Fruit fly (Drosophila melanogaster) Kc167 (cell line): Measurements from ENCODE around the gene CG1764.

Experiments
- Myc ChIP-seq: fragments of >200 bp; optimal IDR thresholded peaks from 2 replicates; lab custom pipeline; 2017; ENCODE audit warnings: missing external identifiers
- Sin3A ChIP-seq: fragments of >200 bp; optimal IDR thresholded peaks from 2 replicates; lab custom pipeline; 2018; ENCODE audit warnings: missing external identifiers
- h ChIP-seq: fragments of >200 bp; optimal IDR thresholded peaks from 3 replicates; lab custom pipeline; 2018; ENCODE audit warnings: missing external identifiers
- insv ChIP-seq: fragments of >200 bp; optimal IDR thresholded peaks from 3 replicates; lab custom pipeline; 2018; ENCODE audit warnings: missing external identifiers
- psq ChIP-seq: fragments of >200 bp; optimal IDR thresholded peaks from 2 replicates; lab custom pipeline; 2017; ENCODE audit warnings: missing external identifiers
- ttk ChIP-seq: sonication (Bioruptor generic); optimal IDR thresholded peaks from 2 replicates; lab custom pipeline; 2017; ENCODE audit warnings: missing external identifiers

CG1764 gene

DNA sequence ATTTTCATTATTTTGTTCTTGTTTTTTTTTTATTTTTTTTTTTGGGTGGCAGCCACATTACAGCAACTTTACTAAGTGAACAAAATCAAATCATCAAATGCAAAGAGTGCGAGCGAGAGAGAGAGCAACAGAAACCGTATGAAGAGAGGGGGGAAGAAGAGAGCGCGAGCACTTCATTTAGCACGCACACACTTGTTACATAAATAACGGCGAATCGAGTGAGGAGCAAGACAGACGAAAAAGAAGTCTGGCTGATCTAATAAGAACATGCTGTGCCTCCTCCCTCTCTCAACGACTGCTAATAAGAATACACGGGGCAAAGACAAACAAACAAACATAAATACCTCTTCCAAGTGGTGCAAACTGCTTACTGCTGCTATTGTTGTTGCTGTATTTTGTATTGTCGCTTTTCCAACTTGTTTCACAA lies 17.7 kb downstream of the CG1764 start:
- TF ChIP-seq h (no peak), insv (lab: Kevin White, UChicago) (no peak), ttk (no peak), Sin3A (no peak), psq (lab: Kevin White, UChicago) (no peak), Myc (lab: Kevin White, UChicago) (no peak)

DNA sequence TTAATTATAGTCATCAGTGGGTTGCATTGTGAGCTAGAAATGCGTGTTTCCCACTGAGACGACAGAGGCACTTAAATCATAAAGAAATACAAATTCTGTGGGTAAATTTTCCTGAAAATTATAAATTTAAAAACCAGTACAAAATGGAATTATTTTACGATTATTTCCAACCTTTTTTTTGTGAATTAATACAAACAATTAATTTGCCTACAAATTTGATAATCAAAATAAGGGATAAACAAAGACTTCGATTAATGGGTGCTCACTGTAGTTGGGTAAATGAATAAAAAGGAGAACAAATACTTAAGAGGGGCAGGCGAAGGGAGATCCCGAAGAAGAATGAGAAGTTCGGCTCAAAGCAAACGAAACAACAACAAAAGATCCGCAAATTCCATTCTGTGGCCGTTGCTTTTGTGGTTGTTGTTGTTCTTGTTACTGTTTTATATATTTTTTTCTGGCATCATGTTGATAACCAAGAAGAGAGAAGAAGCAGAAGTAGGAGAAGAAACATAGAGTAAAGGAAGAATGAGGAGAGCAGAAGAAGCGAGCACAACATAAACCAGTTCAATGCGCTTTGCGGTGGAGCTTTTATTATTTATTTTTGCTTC lies 18.2 kb downstream of the CG1764 start:
- TF ChIP-seq psq (lab: Kevin White, UChicago) = no peak

DNA sequence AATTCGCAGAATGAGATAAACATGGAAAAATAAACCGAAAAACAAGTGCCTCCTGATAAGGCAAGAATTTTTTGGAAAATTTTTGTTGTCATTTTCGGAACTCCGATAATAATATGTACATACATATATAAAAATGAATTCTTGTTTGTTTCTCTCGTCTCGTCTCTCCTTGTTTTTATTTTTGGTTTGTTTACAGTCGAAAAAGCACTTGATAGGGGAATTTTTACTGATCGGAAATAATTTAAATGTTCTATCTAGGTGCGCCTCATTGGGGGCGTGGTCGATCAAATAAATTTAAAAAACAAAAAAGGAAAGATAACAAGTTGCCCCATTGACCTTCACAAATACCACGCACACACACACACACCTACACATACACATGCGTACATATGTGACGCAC lies 19.5 kb downstream of the CG1764 start:
- TF ChIP-seq psq (lab: Kevin White, UChicago) (no peak), ttk (no peak), Sin3A (no peak), insv (lab: Kevin White, UChicago) (no peak), Myc (lab: Kevin White, UChicago) (no peak), h (no peak)

DNA sequence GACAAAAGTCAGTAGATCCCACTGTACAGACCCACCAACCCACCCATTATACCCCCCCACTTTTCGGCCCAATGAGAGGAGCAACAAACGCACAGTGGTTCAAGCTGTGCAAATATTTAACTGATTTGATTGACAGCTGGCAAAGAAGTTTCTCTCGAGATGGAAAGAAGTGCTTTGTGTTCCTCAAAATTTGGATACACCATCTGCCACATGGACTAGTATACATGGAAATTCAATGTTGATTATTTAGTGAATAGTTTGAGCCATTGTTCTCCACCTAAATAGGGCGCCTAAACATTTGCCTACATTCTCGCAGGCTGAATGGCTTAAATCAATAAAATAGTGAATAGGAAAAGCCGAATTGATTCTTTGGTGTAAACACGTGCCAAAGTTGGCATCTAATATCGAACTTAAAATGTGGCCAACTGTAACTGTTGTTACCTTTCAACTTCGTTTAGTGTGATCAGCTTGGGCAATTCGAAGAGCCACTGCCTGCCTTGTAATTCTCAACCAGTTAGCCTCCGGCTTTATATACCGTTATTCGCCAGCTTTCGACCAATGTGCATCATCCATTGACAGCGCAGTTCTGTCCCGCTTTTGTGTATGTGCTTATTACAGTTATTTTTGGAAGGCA lies 20.9 kb downstream of the CG1764 start:
- TF ChIP-seq h = no peak
- no peak for TF ChIP-seq insv (lab: Kevin White, UChicago)
- TF ChIP-seq psq (lab: Kevin White, UChicago) = no peak
- no peak for TF ChIP-seq Myc (lab: Kevin White, UChicago)
- no peak for TF ChIP-seq ttk
- TF ChIP-seq Sin3A = no peak

DNA sequence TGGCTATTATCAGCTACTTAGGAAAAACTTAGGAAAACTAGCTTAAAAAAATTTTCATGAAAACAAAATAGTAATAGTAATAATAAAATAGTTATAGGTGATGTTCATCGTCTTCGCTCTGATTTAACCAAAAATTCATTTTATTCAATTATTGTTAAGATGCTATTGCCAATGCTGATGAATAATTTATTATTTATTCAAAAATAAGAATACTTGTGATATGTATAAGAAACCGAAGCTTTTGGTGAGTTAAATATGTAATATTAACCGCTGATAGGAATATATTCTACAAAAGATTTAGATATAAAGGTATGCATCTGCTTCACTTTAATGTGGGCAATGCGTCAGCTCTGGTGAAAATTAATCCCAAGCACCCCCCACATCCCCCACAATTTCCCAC lies 21.5 kb downstream of the CG1764 start:
- TF ChIP-seq Myc (lab: Kevin White, UChicago) = no peak
- TF ChIP-seq h = no peak
- TF ChIP-seq psq (lab: Kevin White, UChicago) = no peak
- TF ChIP-seq insv (lab: Kevin White, UChicago) = no peak
- TF ChIP-seq ttk = no peak
- TF ChIP-seq Sin3A = no peak

DNA sequence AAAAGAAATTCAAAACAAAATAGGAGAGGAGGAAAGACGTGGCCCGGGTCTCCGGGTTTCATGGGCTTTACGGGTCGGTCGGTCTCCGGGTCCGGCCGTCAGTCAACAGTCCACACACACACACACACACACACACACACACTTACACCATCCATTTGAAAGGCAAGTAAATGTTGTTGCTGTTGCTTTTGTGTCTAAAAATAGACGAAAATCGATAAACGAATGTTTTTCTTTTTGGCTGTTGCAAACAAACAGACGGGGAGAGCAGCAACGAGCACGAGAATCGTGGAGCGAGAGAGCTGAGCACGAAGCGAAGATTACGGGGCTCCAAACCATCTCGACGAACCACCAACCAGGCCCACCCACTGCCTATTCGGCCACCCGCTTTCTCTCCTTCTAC lies 22.0 kb downstream of the CG1764 start:
- TF ChIP-seq insv (lab: Kevin White, UChicago) (no peak), h (no peak), psq (lab: Kevin White, UChicago) (no peak), Myc (lab: Kevin White, UChicago) (no peak), Sin3A (no peak), ttk (no peak)

DNA sequence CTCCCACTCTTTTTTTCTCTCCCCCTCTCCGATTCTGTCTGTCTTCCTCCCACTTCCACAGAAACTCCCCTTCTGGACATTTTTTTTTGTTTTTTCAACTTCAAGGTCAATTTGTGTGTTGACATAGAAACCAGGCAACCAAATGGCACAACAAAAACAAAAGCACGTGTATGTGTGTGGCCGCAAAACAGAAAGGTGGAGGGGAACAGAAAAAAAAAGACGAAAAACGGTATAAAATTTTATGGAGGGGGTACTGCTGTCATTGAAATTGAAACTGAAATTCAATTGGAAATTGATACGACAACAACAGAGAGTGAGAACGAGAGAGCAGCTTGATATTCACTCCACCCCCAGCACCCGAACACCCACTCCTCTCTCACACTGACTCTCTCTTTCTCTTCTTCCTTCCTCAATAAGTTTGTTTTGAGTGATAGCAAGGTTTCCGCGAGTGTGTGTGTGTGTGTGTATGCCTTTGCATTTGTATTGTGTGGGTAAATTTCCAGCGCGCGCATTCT lies 23.7 kb downstream of the CG1764 start:
- TF ChIP-seq ttk (no peak), Sin3A (no peak), h (no peak), Myc (lab: Kevin White, UChicago) (no peak), psq (lab: Kevin White, UChicago) (no peak), insv (lab: Kevin White, UChicago) (no peak)

DNA sequence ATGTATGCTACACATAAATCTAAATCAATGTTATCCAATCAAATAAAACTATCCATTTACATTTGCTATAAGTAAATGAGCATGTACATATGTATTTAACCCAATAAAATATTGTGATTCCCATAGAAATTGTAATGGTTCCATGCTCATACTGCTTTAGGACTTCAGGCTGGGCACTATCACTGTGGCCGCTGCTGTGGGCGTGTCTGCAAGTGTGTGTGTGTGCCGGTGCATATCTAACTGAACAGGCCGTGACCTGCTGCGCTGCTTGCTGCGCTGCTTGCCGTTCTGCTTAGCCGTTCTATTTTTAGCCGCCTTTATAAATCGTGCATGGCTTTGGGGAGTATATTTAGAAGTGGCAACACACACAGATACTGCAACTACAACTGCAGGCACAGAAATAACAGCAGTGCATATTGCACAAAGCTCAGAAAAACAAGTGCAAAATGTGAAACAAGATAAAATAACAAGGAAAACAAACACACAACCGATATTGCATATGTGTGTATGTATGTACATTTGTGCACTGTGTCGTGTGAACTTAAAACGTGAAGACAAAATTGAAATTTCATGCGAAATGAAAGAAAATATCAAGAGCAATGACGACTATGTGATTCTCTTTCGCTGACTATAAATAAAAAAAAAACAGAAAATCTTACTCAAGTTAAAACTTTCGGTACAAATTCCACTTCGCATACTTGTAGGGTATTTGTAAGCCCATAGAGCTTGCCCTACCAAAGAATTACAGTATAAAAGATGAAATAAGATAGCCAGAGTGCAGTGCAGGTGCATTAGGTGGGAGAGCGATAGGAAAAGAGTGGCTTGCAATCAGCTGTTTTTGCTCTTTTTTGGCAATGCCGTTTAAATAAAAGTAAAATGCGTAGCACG lies 24.4 kb downstream of the CG1764 start:
- TF ChIP-seq psq (lab: Kevin White, UChicago) = no peak
- TF ChIP-seq Myc (lab: Kevin White, UChicago) = no peak
- no peak for TF ChIP-seq ttk
- no peak for TF ChIP-seq Sin3A
- TF ChIP-seq insv (lab: Kevin White, UChicago) = no peak
- TF ChIP-seq h = no peak

DNA sequence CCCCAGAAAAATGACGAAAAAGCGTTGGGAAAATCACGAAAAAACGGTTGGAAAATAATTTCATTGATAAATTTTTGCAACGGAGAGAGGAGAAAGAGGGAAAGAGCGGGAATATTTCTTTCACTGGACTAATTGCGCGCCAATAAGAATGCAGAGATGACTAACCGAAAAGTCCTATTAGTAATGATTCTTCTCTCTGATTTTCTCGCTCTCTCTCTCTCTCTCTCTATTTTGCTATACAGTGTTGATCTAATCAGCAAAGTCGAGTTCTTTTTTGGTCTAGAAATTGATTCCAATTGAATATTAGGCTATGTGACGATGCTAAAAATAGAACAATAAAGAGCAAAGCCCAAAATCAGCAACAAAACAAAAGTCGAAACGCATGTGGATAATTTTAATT lies 25.1 kb downstream of the CG1764 start:
- TF ChIP-seq psq (lab: Kevin White, UChicago) = no peak
- TF ChIP-seq Myc (lab: Kevin White, UChicago) = no peak
- TF ChIP-seq h = no peak
- no peak for TF ChIP-seq insv (lab: Kevin White, UChicago)
- no peak for TF ChIP-seq ttk
- TF ChIP-seq Sin3A = no peak

DNA sequence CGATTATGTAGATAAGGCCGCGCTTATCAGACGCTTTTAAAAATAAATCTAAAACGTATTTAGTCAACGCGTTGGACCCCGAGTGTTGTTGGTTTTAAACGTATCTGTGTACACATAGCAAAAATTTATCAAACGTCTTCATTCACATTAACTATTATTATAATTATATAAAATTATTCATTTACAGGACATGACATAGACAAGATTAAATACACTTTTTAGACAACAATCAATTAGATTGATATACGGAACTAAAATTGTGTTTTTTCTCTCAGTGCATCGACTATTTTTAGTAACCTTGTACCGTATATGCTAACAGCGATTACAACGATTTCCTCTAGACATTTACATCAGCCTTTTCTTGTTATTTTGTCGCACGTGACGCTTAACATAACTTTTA lies 25.5 kb downstream of the CG1764 start:
- TF ChIP-seq h = no peak
- TF ChIP-seq insv (lab: Kevin White, UChicago) = no peak
- TF ChIP-seq Myc (lab: Kevin White, UChicago) = no peak
- TF ChIP-seq ttk = no peak
- TF ChIP-seq Sin3A = no peak
- no peak for TF ChIP-seq psq (lab: Kevin White, UChicago)

DNA sequence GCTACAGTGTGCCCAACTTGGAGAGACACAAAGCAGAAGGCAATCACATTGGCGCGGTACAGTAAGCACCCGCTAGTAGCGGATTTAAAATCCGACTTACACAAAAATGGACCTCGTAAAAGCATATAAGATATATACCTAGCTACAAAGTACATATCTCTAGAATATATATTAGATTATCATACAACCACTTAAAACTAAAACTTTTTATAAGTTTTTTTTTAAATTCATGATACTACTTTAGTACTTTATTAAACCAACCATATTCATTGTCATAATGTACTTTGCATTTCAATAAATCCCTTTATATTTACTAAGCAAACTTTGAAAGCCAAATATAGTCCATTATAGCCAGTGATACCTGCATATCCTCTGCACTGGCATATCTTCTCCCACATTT lies 27.1 kb downstream of the CG1764 start:
- TF ChIP-seq Sin3A (no peak), insv (lab: Kevin White, UChicago) (no peak), ttk (no peak), Myc (lab: Kevin White, UChicago) (no peak), h (no peak), psq (lab: Kevin White, UChicago) (no peak)

DNA sequence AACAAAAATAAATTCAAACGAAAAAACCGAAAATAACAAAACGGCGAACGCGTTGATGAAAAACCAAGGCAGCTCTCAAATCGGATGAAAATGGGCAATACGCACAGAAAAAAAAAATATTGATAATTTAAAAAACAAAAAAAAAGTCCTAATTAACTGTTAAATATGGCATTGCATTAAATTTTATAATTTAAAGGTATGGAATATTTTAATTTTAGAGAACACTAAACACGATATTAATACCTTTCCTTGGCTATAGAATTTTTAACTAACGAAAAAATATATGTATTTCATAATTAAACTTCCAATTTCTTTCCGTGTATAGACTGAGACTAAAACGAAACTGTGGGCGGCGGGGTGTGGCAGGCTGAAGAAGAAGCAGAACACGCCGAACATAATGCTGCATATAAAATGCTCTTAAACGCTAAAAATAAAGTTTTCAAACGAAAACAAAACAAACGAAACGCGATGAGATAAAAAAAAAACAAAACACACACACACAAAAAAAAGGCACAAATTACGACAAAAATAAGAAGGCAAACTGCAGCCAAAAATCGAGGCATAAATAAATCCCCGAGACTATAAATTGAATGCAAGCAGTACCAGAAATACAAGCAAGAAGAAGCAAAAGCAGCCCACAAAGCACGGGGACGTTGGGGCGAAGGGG lies 27.7 kb downstream of the CG1764 start:
- no peak for TF ChIP-seq insv (lab: Kevin White, UChicago)
- TF ChIP-seq ttk = no peak
